Worm (Caenorhabditis elegans) whole organism, L2 larva: ENCODE results near the gene spp-2.

ENCODE experiments used
- C34F6.9 ChIP-seq: fragments of 150-350 bp; optimal IDR thresholded peaks from 2 replicates; lab custom pipeline; 2014; ENCODE audit warnings: missing biosample characterization, missing genetic modification characterization
- F13H6.1 ChIP-seq: sonication (generic microtip); optimal IDR thresholded peaks from 2 replicates; lab custom pipeline; 2016; ENCODE audit warnings: missing genetic modification characterization, missing compliant biosample characterization
- R02D3.7 ChIP-seq: fragments of 150-350 bp; optimal IDR thresholded peaks from 2 replicates; lab custom pipeline; 2014; ENCODE audit warnings: missing biosample characterization, missing genetic modification characterization
- Y55F3AM.14 ChIP-seq: fragments of 200-800 bp; sonication (Bioruptor generic); optimal IDR thresholded peaks from 2 replicates; lab custom pipeline; 2018; ENCODE audit warnings: mild to moderate bottlenecking, missing genetic modification characterization, missing compliant biosample characterization
- ZK546.5 ChIP-seq: sonication (generic microtip); optimal IDR thresholded peaks from 2 replicates; lab custom pipeline; 2017; ENCODE audit warnings: missing biosample characterization, missing genetic modification characterization
- alr-1 ChIP-seq: fragments of 150-350 bp; optimal IDR thresholded peaks from 2 replicates; lab custom pipeline; 2014; ENCODE audit warnings: missing biosample characterization, missing genetic modification characterization
- ama-1 ChIP-seq: fragments of 150-350 bp; optimal IDR thresholded peaks from 2 replicates; lab custom pipeline; 2018; ENCODE audit warnings: inconsistent platforms
- ceh-16 ChIP-seq: fragments of 150-350 bp; optimal IDR thresholded peaks from 2 replicates; lab custom pipeline; 2014; ENCODE audit warnings: missing biosample characterization, missing genetic modification characterization
- crh-2 ChIP-seq: sonication (generic microtip); optimal IDR thresholded peaks from 2 replicates; lab custom pipeline; 2017; ENCODE audit warnings: missing biosample characterization, missing genetic modification characterization
- dmd-4 ChIP-seq: sonication (generic microtip); optimal IDR thresholded peaks from 2 replicates; lab custom pipeline; 2017; ENCODE audit warnings: missing biosample characterization, missing genetic modification characterization
- egl-27 ChIP-seq: sonication (generic microtip); optimal IDR thresholded peaks from 3 replicates; lab custom pipeline; 2017; ENCODE audit warnings: missing biosample characterization, missing genetic modification reagents, missing genetic modification characterization
- elt-1 ChIP-seq: fragments of 150-350 bp; optimal IDR thresholded peaks from 2 replicates; lab custom pipeline; 2014; ENCODE audit warnings: missing biosample characterization, missing genetic modification characterization
- elt-3 ChIP-seq: sonication (generic microtip); optimal IDR thresholded peaks from 2 replicates; lab custom pipeline; 2017; ENCODE audit warnings: missing biosample characterization, missing genetic modification characterization
- gmeb-1 ChIP-seq: fragments of 150-350 bp; optimal IDR thresholded peaks from 2 replicates; lab custom pipeline; 2014; ENCODE audit warnings: missing biosample characterization, missing genetic modification characterization
- lin-11 ChIP-seq: fragments of 150-350 bp; sonication (generic microtip); optimal IDR thresholded peaks from 2 replicates; lab custom pipeline; 2014; ENCODE audit warnings: missing biosample characterization, missing genetic modification characterization, inconsistent platforms, mixed read lengths
- lin-13 ChIP-seq: fragments of 150-350 bp; optimal IDR thresholded peaks from 2 replicates; lab custom pipeline; 2014; ENCODE audit warnings: missing biosample characterization, missing genetic modification reagents, missing genetic modification characterization
- nhr-11 ChIP-seq: fragments of 150-350 bp; optimal IDR thresholded peaks from 2 replicates; lab custom pipeline; 2014; ENCODE audit warnings: missing biosample characterization, missing genetic modification characterization
- nhr-12 ChIP-seq: fragments of 150-350 bp; optimal IDR thresholded peaks from 2 replicates; lab custom pipeline; 2014; ENCODE audit warnings: missing biosample characterization, missing genetic modification characterization
- nhr-129 ChIP-seq: fragments of 150-350 bp; optimal IDR thresholded peaks from 2 replicates; lab custom pipeline; 2014; ENCODE audit warnings: missing biosample characterization, missing genetic modification characterization
- nhr-21 ChIP-seq: fragments of 150-350 bp; optimal IDR thresholded peaks from 2 replicates; lab custom pipeline; 2014; ENCODE audit warnings: missing biosample characterization, missing genetic modification characterization
- nhr-23 ChIP-seq: fragments of 150-350 bp; optimal IDR thresholded peaks from 2 replicates; lab custom pipeline; 2014; ENCODE audit warnings: missing biosample characterization, missing genetic modification reagents, missing genetic modification characterization
- nhr-237 ChIP-seq: fragments of 150-350 bp; optimal IDR thresholded peaks from 2 replicates; lab custom pipeline; 2014; ENCODE audit warnings: missing biosample characterization, missing genetic modification characterization
- nhr-6 ChIP-seq: fragments of 150-350 bp; optimal IDR thresholded peaks from 2 replicates; lab custom pipeline; 2014; ENCODE audit warnings: missing biosample characterization, missing genetic modification characterization
- peb-1 ChIP-seq: fragments of 150-350 bp; optimal IDR thresholded peaks from 2 replicates; lab custom pipeline; 2014; ENCODE audit warnings: missing biosample characterization, missing genetic modification characterization
- sem-4 ChIP-seq: fragments of 150-350 bp; optimal IDR thresholded peaks from 2 replicates; lab custom pipeline; 2014; ENCODE audit warnings: missing biosample characterization, missing genetic modification reagents, missing genetic modification characterization
- skn-1 ChIP-seq: sonication (generic microtip); optimal IDR thresholded peaks from 2 replicates; lab custom pipeline; 2017; ENCODE audit warnings: missing biosample characterization, missing genetic modification characterization
- sma-9 ChIP-seq, 2 experiments: fragments of 150-350 bp in 1 of 2; sonication (generic microtip) in 1 of 2; optimal IDR thresholded peaks; 2 replicates each; lab custom pipeline; 2014 to 2016; ENCODE audit warnings: missing genetic modification characterization in 2 of 2, mild to moderate bottlenecking in 1 of 2, missing biosample characterization in 1 of 2, missing compliant biosample characterization in 1 of 2, missing genetic modification reagents in 1 of 2, moderate library complexity in 1 of 2
- unc-39 ChIP-seq: fragments of 150-350 bp; optimal IDR thresholded peaks from 2 replicates; lab custom pipeline; 2014; ENCODE audit warnings: missing biosample characterization, missing genetic modification characterization
- unc-55 ChIP-seq: fragments of 150-350 bp; sonication (generic microtip); optimal IDR thresholded peaks from 3 replicates; lab custom pipeline; 2014; ENCODE audit warnings: missing biosample characterization, missing genetic modification reagents, missing genetic modification characterization
- zag-1 ChIP-seq: fragments of 150-350 bp; optimal IDR thresholded peaks from 2 replicates; lab custom pipeline; 2014; ENCODE audit warnings: missing biosample characterization, missing genetic modification characterization
- ztf-1 ChIP-seq: fragments of 200-800 bp; sonication (Bioruptor generic); conservative IDR thresholded peaks from 2 replicates; pipeline ENCODE4 v1.3.6; 2022; ENCODE audit warnings: missing genetic modification characterization, missing compliant biosample characterization
- ztf-11 ChIP-seq: sonication (generic microtip); optimal IDR thresholded peaks from 2 replicates; lab custom pipeline; 2017; ENCODE audit warnings: missing biosample characterization, missing genetic modification characterization
- ztf-4 ChIP-seq: fragments of 150-350 bp; optimal IDR thresholded peaks from 2 replicates; lab custom pipeline; 2014; ENCODE audit warnings: missing biosample characterization, missing genetic modification characterization

Gene spp-2

DNA sequence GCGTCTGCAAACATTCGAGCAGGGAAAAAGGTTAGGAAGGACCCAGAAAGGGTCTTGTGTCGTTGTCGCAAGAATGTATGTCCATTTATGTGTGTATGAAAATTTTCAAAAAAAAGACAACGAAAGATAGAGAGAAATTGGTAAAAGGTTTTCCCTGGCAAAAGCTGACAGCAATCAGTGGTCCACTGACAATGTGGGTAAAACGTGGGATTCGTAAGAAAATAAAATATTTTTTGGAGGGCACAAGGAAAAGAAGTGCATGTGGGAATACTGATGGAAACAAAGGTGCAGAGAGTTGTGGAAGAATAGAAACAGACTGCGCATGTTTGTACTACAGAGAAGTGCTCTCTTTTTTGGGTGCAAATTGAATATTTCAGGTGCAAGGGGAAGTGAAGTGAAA is 33.5 kb downstream of the spp-2 start:
- TF ChIP-seq F13H6.1 (no peak), lin-13 (no peak), skn-1 (tag; lab: Kevin White, UChicago) (no peak), peb-1 (tag; lab: Kevin White, UChicago) (no peak), alr-1 (no peak), nhr-129 (tag; lab: Kevin White, UChicago) (no peak), C34F6.9 (tag; lab: Kevin White, UChicago) (no peak), zag-1 (tag; lab: Kevin White, UChicago) (no peak), ZK546.5 (tag; lab: Kevin White, UChicago) (no peak), ztf-4 (tag; lab: Kevin White, UChicago) (no peak), elt-3 (no peak), nhr-11 (tag; lab: Kevin White, UChicago) (no peak), nhr-23 (tag; lab: Kevin White, UChicago) (no peak), ceh-16 (tag; lab: Kevin White, UChicago) (no peak), nhr-237 (tag; lab: Kevin White, UChicago) (no peak), elt-1 (no peak), nhr-12 (tag; lab: Kevin White, UChicago) (no peak)

DNA sequence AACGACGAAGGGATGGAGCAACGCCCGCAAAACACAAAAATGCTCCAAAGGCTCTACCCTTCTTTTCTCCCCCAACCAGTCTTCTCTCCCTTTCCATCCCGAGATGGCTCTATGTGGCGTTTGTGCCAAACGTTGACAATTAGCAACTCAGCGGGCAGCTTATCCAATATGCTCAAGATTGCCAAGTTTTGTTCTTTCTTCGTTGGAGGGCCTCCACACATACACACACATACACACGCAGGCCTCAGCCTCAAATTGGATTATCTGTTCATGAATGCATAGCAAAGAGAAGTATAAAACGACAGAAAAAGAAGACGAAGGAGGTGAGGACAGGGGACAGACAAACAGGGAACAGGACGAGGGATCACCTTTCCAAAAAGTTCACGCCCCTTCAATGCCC is 35.3 kb downstream of the spp-2 start:
- TF ChIP-seq C34F6.9 (tag; lab: Kevin White, UChicago) (peak; percentile 30), lin-11 (tag; lab: Kevin White, UChicago) (peak; percentile 12), nhr-6 (tag; lab: Kevin White, UChicago) (no peak), nhr-12 (tag; lab: Kevin White, UChicago) (no peak), nhr-21 (tag; lab: Kevin White, UChicago) (no peak), sma-9 (GFP tag; optimal IDR thresholded peaks at IDR 0.05; lab: Kevin White, UChicago) (no peak), sma-9 (tag; optimal IDR thresholded peaks at IDR 0.05; lab: Kevin White, UChicago) (no peak)

DNA sequence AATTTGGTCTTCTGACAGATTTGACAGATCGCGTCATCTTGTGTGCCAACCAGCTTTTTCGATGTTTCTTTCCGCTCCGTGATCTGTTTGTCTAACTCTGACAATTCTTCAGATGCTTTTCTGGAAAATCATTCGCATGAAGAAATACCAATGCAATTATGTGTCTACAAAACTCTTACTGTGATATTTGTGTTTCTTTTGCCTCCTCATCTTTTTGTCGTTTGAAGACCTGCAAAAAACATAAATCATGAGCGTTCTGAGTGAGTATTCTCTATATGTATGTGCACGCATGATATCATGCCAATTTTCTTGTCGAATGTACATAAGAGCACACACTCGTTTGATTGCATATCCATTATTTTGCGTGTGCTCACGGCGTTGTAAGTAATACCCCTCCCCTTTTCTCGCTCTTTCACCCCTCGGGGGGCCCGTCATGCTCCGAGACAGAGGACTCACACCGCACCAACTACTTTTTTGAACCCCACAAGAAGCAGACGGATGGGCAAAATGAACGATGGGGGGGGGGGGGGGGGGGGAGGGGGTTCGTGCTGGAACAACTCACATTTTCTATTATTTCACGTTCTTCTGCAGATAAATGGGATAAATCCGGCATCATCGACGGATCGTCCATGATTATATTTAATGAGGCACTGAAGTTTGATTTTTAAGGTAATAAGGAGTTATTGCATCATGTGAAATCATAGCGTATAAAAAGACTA is 36.8 kb downstream of the spp-2 start, which contains the start of gene unc-10:
Gene unc-10 (minus strand): TSS at position 652 of the 719 bp plus-strand sequence.
- no peak for TF ChIP-seq gmeb-1
- no peak for TF ChIP-seq ama-1 (lab: Kevin White, UChicago)
- TF ChIP-seq egl-27 (tag; lab: Kevin White, UChicago): no peak
- no peak for TF ChIP-seq zag-1 (tag; lab: Kevin White, UChicago)
- no peak for TF ChIP-seq ztf-1 (GFP tag; lab: Robert Waterston, UW)
- TF ChIP-seq dmd-4: no peak
- TF ChIP-seq nhr-6 (tag; lab: Kevin White, UChicago): no peak
- no peak for TF ChIP-seq nhr-129 (tag; lab: Kevin White, UChicago)
- no peak for TF ChIP-seq nhr-11 (tag; lab: Kevin White, UChicago)
- TF ChIP-seq elt-1: no peak
- TF ChIP-seq nhr-21 (tag; lab: Kevin White, UChicago): no peak
- no peak for TF ChIP-seq lin-11 (tag; lab: Kevin White, UChicago)
- no peak for TF ChIP-seq sma-9 (GFP tag; optimal IDR thresholded peaks at IDR 0.05; lab: Kevin White, UChicago)
- TF ChIP-seq sma-9 (tag; optimal IDR thresholded peaks at IDR 0.05; lab: Kevin White, UChicago): no peak
- TF ChIP-seq elt-3: no peak
- no peak for TF ChIP-seq crh-2 (tag; lab: Kevin White, UChicago)
- no peak for TF ChIP-seq ztf-4 (tag; lab: Kevin White, UChicago)
- no peak for TF ChIP-seq sem-4 (tag; lab: Kevin White, UChicago)
- no peak for TF ChIP-seq ztf-11 (tag; lab: Kevin White, UChicago)
- TF ChIP-seq R02D3.7 (tag; lab: Kevin White, UChicago): no peak
- TF ChIP-seq F13H6.1: no peak

DNA sequence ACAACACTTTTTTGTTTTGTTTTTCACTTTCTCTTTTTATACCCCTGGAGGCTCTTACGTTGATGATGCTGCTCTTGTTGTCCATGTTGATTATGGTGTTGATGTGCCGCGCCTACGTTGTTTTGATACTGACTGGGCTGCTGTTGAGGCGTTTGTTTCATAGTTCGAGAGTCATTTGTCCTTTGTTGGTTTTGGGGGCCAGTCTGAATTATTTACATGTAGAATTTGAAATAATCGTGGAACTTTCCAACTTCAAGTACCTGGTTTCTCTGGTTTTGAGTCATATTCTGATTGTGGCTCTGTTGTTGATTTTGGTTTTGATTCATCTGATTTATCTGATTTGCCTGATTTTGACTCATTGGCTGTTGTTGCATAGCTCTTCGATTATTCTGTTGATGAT is 38.5 kb downstream of the spp-2 start:
- no peak for TF ChIP-seq Y55F3AM.14 (GFP tag; lab: Kevin White, UChicago)
- no peak for TF ChIP-seq egl-27 (tag; lab: Kevin White, UChicago)
- no peak for TF ChIP-seq unc-55
- no peak for TF ChIP-seq unc-39 (tag; lab: Kevin White, UChicago)
- TF ChIP-seq, all 48 proteins: peak for 0

DNA sequence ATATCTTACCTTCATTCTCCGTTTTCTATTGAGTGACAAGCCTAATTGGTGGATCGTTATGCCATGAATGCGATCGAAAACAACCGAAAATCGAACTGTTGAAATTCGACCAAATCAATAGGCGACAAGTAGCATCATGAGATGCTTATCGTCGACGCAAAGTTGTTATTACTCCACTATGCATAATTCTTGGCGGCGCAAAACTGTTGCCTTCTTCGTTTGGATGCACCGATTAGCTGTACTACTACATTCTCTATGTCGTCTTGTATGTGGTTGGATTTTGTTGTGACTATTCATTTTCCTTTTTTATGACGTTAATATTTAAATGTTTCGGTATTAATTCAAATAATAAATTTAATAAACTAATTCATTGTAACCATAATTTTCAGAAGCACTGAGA is 44.6 kb downstream of the spp-2 start, which contains the start of gene F46H5.11:
Gene F46H5.11 (minus strand): TSS at position 101 of the 400 bp plus-strand sequence.
- no peak for TF ChIP-seq nhr-12 (tag; lab: Kevin White, UChicago)
- no peak for TF ChIP-seq peb-1 (tag; lab: Kevin White, UChicago)
- no peak for TF ChIP-seq egl-27 (tag; lab: Kevin White, UChicago)
- TF ChIP-seq nhr-6 (tag; lab: Kevin White, UChicago): no peak
- TF ChIP-seq ztf-11 (tag; lab: Kevin White, UChicago): no peak
